Worm (Caenorhabditis elegans): ENCODE measurements around the gene srg-46.

DNA sequence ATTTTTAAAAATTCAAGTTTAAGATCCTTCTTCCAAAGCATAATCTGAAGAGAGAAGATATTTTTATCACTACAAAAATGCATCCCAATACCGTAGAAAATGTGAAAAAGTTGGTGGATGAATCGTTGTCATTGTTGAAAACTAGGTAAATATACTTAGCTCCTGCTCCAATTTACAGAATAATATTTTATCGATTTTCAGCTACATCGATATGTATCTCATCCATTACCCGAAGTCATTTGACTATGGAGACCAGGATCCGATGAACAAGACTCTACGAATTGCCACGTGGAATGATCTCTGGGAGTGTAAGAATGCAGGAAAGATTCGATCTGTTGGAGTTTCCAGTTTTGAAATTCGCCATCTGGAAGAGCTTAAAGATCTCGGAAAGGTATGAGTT lies 44.9 kb downstream of the srg-46 start:
- no peak for TF ChIP-seq ama-1 (optimal IDR thresholded peaks at IDR 0.05)
- TF ChIP-seq nhr-237 (tag; optimal IDR thresholded peaks at IDR 0.05) = no peak
- no peak for TF ChIP-seq ctbp-1 (GFP tag; IDR thresholded peaks at IDR 0.05)
- no peak for TF ChIP-seq F44E2.7 (GFP tag; IDR thresholded peaks at IDR 0.05)
- no peak for TF ChIP-seq nhr-77 (tag; optimal IDR thresholded peaks at IDR 0.05)
